Fruit fly (Drosophila melanogaster) whole organism, adult: ENCODE results near the gene cactin.
"Not testable (repeated sequence)": the region's sequence is repeated elsewhere in the genome, so short reads cannot be mapped to it uniquely, and the experiment has no call there.

Experiments used
- CG12768 ChIP-seq: fragments of 200-800 bp; sonication (Bioruptor generic); optimal IDR thresholded peaks from 2 replicates; lab custom pipeline; 2017; ENCODE audit warnings: missing biosample characterization, missing genetic modification characterization, mild to moderate bottlenecking, moderate library complexity, missing genetic modification reagents
- CG33017 ChIP-seq: fragments of 200-800 bp; sonication (Bioruptor generic); optimal IDR thresholded peaks from 2 replicates; lab custom pipeline; 2018; ENCODE audit warnings: missing biosample characterization, mild to moderate bottlenecking, missing genetic modification characterization, moderate library complexity
- CG7045 ChIP-seq: fragments of 200-800 bp; sonication (Bioruptor generic); optimal IDR thresholded peaks from 2 replicates; lab custom pipeline; 2017; ENCODE audit warnings: missing biosample characterization, mild to moderate bottlenecking, missing genetic modification characterization
- CG7101 ChIP-seq: fragments of 200-800 bp; sonication (Bioruptor generic); optimal IDR thresholded peaks from 2 replicates; lab custom pipeline; 2018; ENCODE audit warnings: missing biosample characterization, mild to moderate bottlenecking, missing genetic modification characterization, moderate library complexity
- Clk ChIP-seq: fragments of 200-800 bp; sonication (Bioruptor generic); optimal IDR thresholded peaks from 2 replicates; lab custom pipeline; 2017; ENCODE audit warnings: missing biosample characterization, missing genetic modification characterization
- cic ChIP-seq: fragments of 200-800 bp; sonication (Bioruptor generic); optimal IDR thresholded peaks from 2 replicates; lab custom pipeline; 2017; ENCODE audit warnings: missing biosample characterization, mild to moderate bottlenecking, missing genetic modification characterization, moderate library complexity

dm6 chrX:20446071-20446470, 22.2 kb downstream of the cactin start, which contains the start of gene CG42578:
- not testable (repeated sequence) for TF ChIP-seq CG7045 (GFP tag; lab: Kevin White, UChicago); Clk; CG12768; CG7101 (tag; lab: Kevin White, UChicago); cic (GFP tag; lab: Kevin White, UChicago); CG33017 (tag; lab: Kevin White, UChicago)
